Fruit fly (Drosophila melanogaster): ENCODE measurements around the gene Fum3.
A peak's percentile ranks its signal among the peaks of the same experiment; 100 is the strongest.

The Fum3 gene

dm6 chr3L:11448935-11449334 is 16.7 kb downstream of the Fum3 start (continued):
- TF ChIP-seq CG14050 (GFP tag; IDR thresholded peaks at IDR 0.05) (peak; percentile 19; the same call in 1 of the 3 replicates), nau (GFP tag; optimal IDR thresholded peaks at IDR 0.05) (peak; percentile 15), dan (GFP tag; IDR thresholded peaks at IDR 0.05) (no peak), tgo (GFP tag; IDR thresholded peaks at IDR 0.05) (peak; percentile 60; the same call in 2 of the 3 replicates), BtbVII (GFP tag; optimal IDR thresholded peaks at IDR 0.05) (no peak), Bdp1 (GFP tag; optimal IDR thresholded peaks at IDR 0.05) (no peak), CG31365 (tag; optimal IDR thresholded peaks at IDR 0.05) (no peak), gt (GFP tag; IDR thresholded peaks at IDR 0.05) (no peak), Opbp (GFP tag; IDR thresholded peaks at IDR 0.05; ENCODE audit: partially characterized antibody) (no peak), CG11247 (GFP tag; IDR thresholded peaks at IDR 0.05) (no peak), B-H2 (GFP tag; optimal IDR thresholded peaks at IDR 0.05) (no peak), CG1024 (GFP tag; IDR thresholded peaks at IDR 0.05) (peak; percentile 55; the same call in 1 of the 2 replicates), CG7786 (GFP tag; optimal IDR thresholded peaks at IDR 0.05) (peak; percentile 69), dysf (GFP tag; IDR thresholded peaks at IDR 0.05) (peak; percentile 71), CG10979 (tag; optimal IDR thresholded peaks at IDR 0.05) (peak; percentile 65), Hmr (GFP tag; optimal IDR thresholded peaks at IDR 0.05) (peak; percentile 47), CG7839 (tag; optimal IDR thresholded peaks at IDR 0.05) (peak; percentile 62), CG2116 (GFP tag; optimal IDR thresholded peaks at IDR 0.05) (no peak), CG17328 (GFP tag; IDR thresholded peaks at IDR 0.05) (peak; percentile 84), CG14860 (GFP tag; IDR thresholded peaks at IDR 0.05; ENCODE audit: partially characterized antibody) (no peak), tin (GFP tag; optimal IDR thresholded peaks at IDR 0.05) (peak; percentile 64), ash1 (GFP tag; optimal IDR thresholded peaks at IDR 0.05) (no peak), Lhr (GFP tag; optimal IDR thresholded peaks at IDR 0.05) (no peak), CG1529 (GFP tag; optimal IDR thresholded peaks at IDR 0.05) (peak; percentile 5), GATAe (GFP tag; conservative IDR thresholded peaks at IDR 0.05) (no peak), ab (GFP tag; optimal IDR thresholded peaks at IDR 0.05) (no peak), sna (GFP tag; IDR thresholded peaks at IDR 0.05; ENCODE audit: partially characterized antibody) (no peak), CG10209 (GFP tag; optimal IDR thresholded peaks at IDR 0.05) (peak; percentile 46), run (tag; optimal IDR thresholded peaks at IDR 0.05) (no peak), jing (GFP tag; optimal IDR thresholded peaks at IDR 0.05) (peak; percentile 48), CG14965 (GFP tag; optimal IDR thresholded peaks at IDR 0.05; ENCODE audit: borderline replicate concordance) (no peak), CG12942 (GFP tag; optimal IDR thresholded peaks at IDR 0.05) (no peak), CG18619 (GFP tag; optimal IDR thresholded peaks at IDR 0.05) (peak; percentile 31), CG10321 (GFP tag; IDR thresholded peaks at IDR 0.05) (no peak), Dek (tag; optimal IDR thresholded peaks at IDR 0.05) (no peak), CG17385 (GFP tag; optimal IDR thresholded peaks at IDR 0.05) (peak; percentile 25), hb (GFP tag; IDR thresholded peaks at IDR 0.05; ENCODE audit: partially characterized antibody) (no peak), CG42726 (GFP tag; IDR thresholded peaks at IDR 0.05; ENCODE audit: partially characterized antibody) (no peak), CG13894 (tag; optimal IDR thresholded peaks at IDR 0.05) (no peak), Rx (GFP tag; IDR thresholded peaks at IDR 0.05) (peak; percentile 26; the same call in 1 of the 2 replicates), CG15514 (GFP tag; optimal IDR thresholded peaks at IDR 0.05) (peak; percentile 6), Med (GFP tag) (peak; percentile 91), CG17612 (GFP tag; IDR thresholded peaks at IDR 0.05) (no peak), H15 (GFP tag; IDR thresholded peaks at IDR 0.05) (peak; percentile 52; the same call in 1 of the 3 replicates), pzg (GFP tag; optimal IDR thresholded peaks at IDR 0.05) (no peak), CG11695 (GFP tag; IDR thresholded peaks at IDR 0.05) (peak; percentile 35; the same call in 1 of the 3 replicates), CG12391 (tag; optimal IDR thresholded peaks at IDR 0.05) (peak; percentile 47), kay (GFP tag; optimal IDR thresholded peaks at IDR 0.05) (no peak), NfI (GFP tag; optimal IDR thresholded peaks at IDR 0.05) (no peak), cwo (GFP tag; optimal IDR thresholded peaks at IDR 0.05) (peak; percentile 37)

Measured in whole organism, embryonic.